Fruit fly (Drosophila melanogaster) whole organism, adult: Measurements from ENCODE around the gene ringer.

Experiments
- CG12768 ChIP-seq: fragments of 200-800 bp; sonication (Bioruptor generic); optimal IDR thresholded peaks from 2 replicates; lab custom pipeline; 2017; ENCODE audit warnings: missing biosample characterization, missing genetic modification characterization, mild to moderate bottlenecking, moderate library complexity, missing genetic modification reagents
- CG7045 ChIP-seq: fragments of 200-800 bp; sonication (Bioruptor generic); optimal IDR thresholded peaks from 2 replicates; lab custom pipeline; 2017; ENCODE audit warnings: missing biosample characterization, mild to moderate bottlenecking, missing genetic modification characterization
- cic ChIP-seq: fragments of 200-800 bp; sonication (Bioruptor generic); optimal IDR thresholded peaks from 2 replicates; lab custom pipeline; 2017; ENCODE audit warnings: missing biosample characterization, mild to moderate bottlenecking, missing genetic modification characterization, moderate library complexity
- tj ChIP-seq: fragments of 200-800 bp; sonication (Bioruptor generic); optimal IDR thresholded peaks from 3 replicates; lab custom pipeline; 2017; ENCODE audit warnings: missing biosample characterization, mild to moderate bottlenecking, missing genetic modification characterization, moderate library complexity

- TF ChIP-seq tj (GFP tag; lab: Kevin White, UChicago) (no peak), CG12768 (GFP tag; lab: Kevin White, UChicago) (no peak), CG7045 (GFP tag; lab: Kevin White, UChicago) (no peak), cic (no peak)
Observed at dm6 chr3L:16308380-16308779, 50.8 kb downstream of the ringer start, which contains the start of gene CG13042.
